Fruit fly (Drosophila melanogaster): ENCODE data around the gene CG45491.

- TF ChIP-seq CG2199 (GFP tag; IDR thresholded peaks at IDR 0.05) (no peak), dimm (GFP tag; IDR thresholded peaks at IDR 0.05) (no peak), abd-A (tag; optimal IDR thresholded peaks at IDR 0.05) (no peak)
Observed at dm6 chrX:19959353-19959969, 20.7 kb upstream of the CG45491 start, which contains the start of gene CG12655.
